Fruit fly (Drosophila melanogaster) whole organism, embryonic: ENCODE results near the gene CG33125.

Experiments
- Abd-B ChIP-seq: fragments of 200-800 bp; sonication (Bioruptor generic); optimal IDR thresholded peaks from 2 replicates; lab custom pipeline; 2018; ENCODE audit warnings: missing biosample characterization, mild to moderate bottlenecking, missing genetic modification characterization, moderate library complexity
- Bgb ChIP-seq: fragments of 200-800 bp; sonication (Bioruptor generic); IDR thresholded peaks from 2 replicates; pipeline ENCODE4 v1.3.6; 2022; ENCODE audit warnings: missing biosample characterization, missing genetic modification characterization; ENCODE audit not compliant: partially characterized antibody
- C15 ChIP-seq: fragments of 200-800 bp; sonication (Bioruptor generic); IDR thresholded peaks from 3 replicates; pipeline ENCODE4 v1.3.6; 2022; ENCODE audit warnings: missing biosample characterization, missing genetic modification characterization
- CG10543 ChIP-seq: fragments of 200-800 bp; sonication (Bioruptor generic); optimal IDR thresholded peaks from 3 replicates; lab custom pipeline; 2017; ENCODE audit warnings: missing biosample characterization, mild to moderate bottlenecking, missing genetic modification characterization, moderate library complexity
- CG11093 ChIP-seq: fragments of 200-800 bp; sonication (Bioruptor generic); IDR thresholded peaks from 3 replicates; pipeline ENCODE4 v1.3.6; 2022; ENCODE audit warnings: missing biosample characterization, missing genetic modification characterization
- CG13624 ChIP-seq: fragments of 200-800 bp; sonication (Bioruptor generic); optimal IDR thresholded peaks from 2 replicates; lab custom pipeline; 2016; ENCODE audit warnings: missing biosample characterization, missing genetic modification characterization
- CG14050 ChIP-seq: fragments of 200-800 bp; sonication (Bioruptor generic); IDR thresholded peaks from 3 replicates; pipeline ENCODE4 v1.3.6; 2022; ENCODE audit warnings: missing biosample characterization, missing genetic modification characterization
- CG15011 ChIP-seq: fragments of 200-800 bp; sonication (Bioruptor generic); optimal IDR thresholded peaks from 3 replicates; lab custom pipeline; 2018; ENCODE audit warnings: missing biosample characterization, mild to moderate bottlenecking, missing genetic modification characterization
- CG1647 ChIP-seq: fragments of 200-800 bp; sonication (Bioruptor generic); optimal IDR thresholded peaks from 3 replicates; lab custom pipeline; 2016; ENCODE audit warnings: missing biosample characterization, missing genetic modification characterization
- CG16779 ChIP-seq: fragments of 200-800 bp; sonication (Bioruptor generic); IDR thresholded peaks from 2 replicates; pipeline ENCODE4 v1.3.6; 2022; ENCODE audit warnings: missing biosample characterization, missing genetic modification characterization
- CG17186 ChIP-seq: fragments of 200-800 bp; sonication (Bioruptor generic); optimal IDR thresholded peaks from 3 replicates; lab custom pipeline; 2017; ENCODE audit warnings: missing biosample characterization, missing genetic modification reagents, missing genetic modification characterization
- CG17359 ChIP-seq: fragments of 200-800 bp; sonication (Bioruptor generic); optimal IDR thresholded peaks from 3 replicates; lab custom pipeline; 2018; ENCODE audit warnings: missing biosample characterization, mild to moderate bottlenecking, missing genetic modification characterization, moderate library complexity
- CG17802 ChIP-seq: fragments of 200-800 bp; sonication (Bioruptor generic); optimal IDR thresholded peaks from 2 replicates; lab custom pipeline; 2018; ENCODE audit warnings: missing biosample characterization, mild to moderate bottlenecking, missing genetic modification characterization, moderate library complexity
- CG34224 ChIP-seq: fragments of 200-800 bp; sonication (Bioruptor generic); IDR thresholded peaks from 3 replicates; pipeline ENCODE4 v1.3.6; 2022; ENCODE audit warnings: missing biosample characterization, missing genetic modification characterization; ENCODE audit not compliant: partially characterized antibody
- CG4820 ChIP-seq: fragments of 200-800 bp; sonication (Bioruptor generic); optimal IDR thresholded peaks from 3 replicates; lab custom pipeline; 2016; ENCODE audit warnings: missing biosample characterization, missing genetic modification characterization
- CG6254 ChIP-seq: fragments of 200-800 bp; sonication (Bioruptor generic); optimal IDR thresholded peaks from 3 replicates; lab custom pipeline; 2017; ENCODE audit warnings: mild to moderate bottlenecking, missing biosample characterization, missing genetic modification reagents, missing genetic modification characterization
- CG8478 ChIP-seq: fragments of >200 bp; optimal IDR thresholded peaks from 2 replicates; lab custom pipeline; 2018
- CG9932 ChIP-seq: fragments of 200-800 bp; sonication (Bioruptor generic); IDR thresholded peaks from 2 replicates; pipeline ENCODE4 v1.3.6; 2022; ENCODE audit warnings: missing biosample characterization, missing genetic modification characterization
- Camta ChIP-seq: fragments of 200-800 bp; sonication (Bioruptor generic); optimal IDR thresholded peaks from 2 replicates; lab custom pipeline; 2016; ENCODE audit warnings: missing biosample characterization, missing genetic modification characterization
- ERR ChIP-seq: fragments of 200-800 bp; sonication (Bioruptor generic); optimal IDR thresholded peaks from 2 replicates; lab custom pipeline; 2016; ENCODE audit warnings: missing biosample characterization, missing genetic modification characterization
- HLH3B ChIP-seq: fragments of 200-800 bp; sonication (Bioruptor generic); IDR thresholded peaks from 2 replicates; pipeline ENCODE4 v1.3.6; 2022; ENCODE audit warnings: missing biosample characterization, missing genetic modification characterization
- Hr3 ChIP-seq: fragments of 200-800 bp; sonication (Bioruptor generic); optimal IDR thresholded peaks from 3 replicates; lab custom pipeline; 2016; ENCODE audit warnings: missing biosample characterization, missing genetic modification characterization
- MTF-1 ChIP-seq: fragments of 200-800 bp; sonication (Bioruptor generic); optimal IDR thresholded peaks from 2 replicates; lab custom pipeline; 2018; ENCODE audit warnings: missing biosample characterization, mild to moderate bottlenecking, missing genetic modification characterization, borderline replicate concordance
- NC2α ChIP-seq: fragments of 200-800 bp; sonication (Bioruptor generic); optimal IDR thresholded peaks from 2 replicates; lab custom pipeline; 2016; ENCODE audit warnings: missing biosample characterization, missing genetic modification characterization
- Sin3A ChIP-seq: fragments of >200 bp; optimal IDR thresholded peaks from 2 replicates; lab custom pipeline; 2018
- Sox100B ChIP-seq: fragments of 200-800 bp; sonication (Bioruptor generic); optimal IDR thresholded peaks from 3 replicates; lab custom pipeline; 2018; ENCODE audit warnings: missing biosample characterization, mild to moderate bottlenecking, missing genetic modification characterization
- ash1 ChIP-seq: fragments of 200-800 bp; sonication (Bioruptor generic); optimal IDR thresholded peaks from 2 replicates; lab custom pipeline; 2018; ENCODE audit warnings: missing biosample characterization, mild to moderate bottlenecking, missing genetic modification characterization
- cg ChIP-seq: fragments of 200-800 bp; sonication (Bioruptor generic); optimal IDR thresholded peaks from 3 replicates; lab custom pipeline; 2019; ENCODE audit warnings: missing biosample characterization, mild to moderate bottlenecking, missing genetic modification characterization, moderate library complexity
- emc ChIP-seq: fragments of 200-800 bp; sonication (Bioruptor generic); optimal IDR thresholded peaks from 2 replicates; lab custom pipeline; 2016; ENCODE audit warnings: missing biosample characterization, missing genetic modification characterization
- gcm ChIP-seq: fragments of 200-800 bp; sonication (Bioruptor generic); optimal IDR thresholded peaks from 2 replicates; lab custom pipeline; 2019; ENCODE audit warnings: missing biosample characterization, mild to moderate bottlenecking, missing genetic modification characterization, moderate library complexity
- lmd ChIP-seq: fragments of 200-800 bp; sonication (Bioruptor generic); IDR thresholded peaks from 2 replicates; pipeline ENCODE4 v1.3.6; 2022; ENCODE audit warnings: missing biosample characterization, missing genetic modification characterization
- mirr ChIP-seq: fragments of 200-800 bp; sonication (Bioruptor generic); optimal IDR thresholded peaks from 3 replicates; lab custom pipeline; 2018; ENCODE audit warnings: missing biosample characterization, mild to moderate bottlenecking, missing genetic modification characterization
- ranshi ChIP-seq: fragments of 200-800 bp; sonication (Bioruptor generic); IDR thresholded peaks from 2 replicates; pipeline ENCODE4 v1.3.6; 2022; ENCODE audit warnings: missing biosample characterization, missing genetic modification characterization
- slou ChIP-seq: fragments of 200-800 bp; sonication (Bioruptor generic); optimal IDR thresholded peaks from 3 replicates; lab custom pipeline; 2016; ENCODE audit warnings: missing biosample characterization, missing genetic modification characterization
- tgo ChIP-seq: fragments of 200-800 bp; sonication (Bioruptor generic); IDR thresholded peaks from 3 replicates; pipeline ENCODE4 v1.3.6; 2022; ENCODE audit warnings: missing biosample characterization, missing genetic modification characterization

The CG33125 gene

dm6 chr2L:2669523-2669922 is 17.3 kb upstream of the CG33125 start, which contains the start of gene Gr23a:
Gene Gr23a, plus strand, starts transcription at chr2L:2669823.
- TF ChIP-seq lmd (GFP tag; lab: Robert Waterston, UW), result no peak
- no peak for TF ChIP-seq CG6254 (GFP tag; lab: Kevin White, UChicago)
- TF ChIP-seq ERR, result no peak
- no peak for TF ChIP-seq CG4820
- no peak for TF ChIP-seq ash1 (GFP tag; lab: Kevin White, UChicago)
- TF ChIP-seq CG13624, result no peak
- TF ChIP-seq CG17802 (tag; lab: Kevin White, UChicago), result no peak
- no peak for TF ChIP-seq Camta
- no peak for TF ChIP-seq gcm (GFP tag; lab: Kevin White, UChicago)
- TF ChIP-seq CG10543 (GFP tag; lab: Kevin White, UChicago), result no peak
- TF ChIP-seq CG17359 (tag; lab: Kevin White, UChicago), result no peak
- TF ChIP-seq MTF-1 (GFP tag; lab: Kevin White, UChicago), result no peak

DNA sequence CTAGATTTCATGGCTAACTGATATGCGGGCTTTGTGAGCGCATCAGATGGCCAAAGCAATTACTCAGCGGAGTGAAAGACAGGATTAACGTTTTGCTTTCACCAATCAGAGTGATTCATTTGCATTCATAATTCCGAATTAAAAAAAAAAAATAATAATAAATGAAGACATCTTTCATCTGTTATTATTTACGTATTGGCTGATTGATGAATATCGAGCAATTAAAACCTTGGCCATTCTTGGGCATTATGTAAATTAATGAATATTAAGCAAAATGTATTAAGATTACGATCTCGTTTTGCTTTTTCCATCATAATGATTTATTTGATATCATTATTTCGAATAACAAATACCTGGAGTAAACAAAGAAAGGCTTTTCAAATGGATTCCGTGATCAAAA is 12.5 kb upstream of the CG33125 start, which contains the start of gene Trf4:
TSS of gene Trf4 (plus strand) at position 301 of the 400 bp plus-strand sequence.
- no peak for TF ChIP-seq HLH3B
- no peak for TF ChIP-seq Abd-B
- no peak for TF ChIP-seq CG16779 (GFP tag; lab: Robert Waterston, UW)
- no peak for TF ChIP-seq CG17359 (tag; lab: Kevin White, UChicago)
- TF ChIP-seq emc (GFP tag; lab: Kevin White, UChicago), result no peak
- TF ChIP-seq slou (GFP tag; lab: Kevin White, UChicago), result no peak
- TF ChIP-seq CG8478 (lab: Kevin White, UChicago), result no peak
- TF ChIP-seq Hr3, result no peak
- TF ChIP-seq C15 (GFP tag; lab: Robert Waterston, UW), result no peak
- no peak for TF ChIP-seq Bgb (GFP tag; lab: Robert Waterston, UW)
- TF ChIP-seq CG14050 (GFP tag; lab: Robert Waterston, UW), result no peak
- no peak for TF ChIP-seq CG34224 (GFP tag; lab: Robert Waterston, UW)
- TF ChIP-seq tgo (GFP tag; lab: Robert Waterston, UW), result no peak
- no peak for TF ChIP-seq mirr (GFP tag; lab: Kevin White, UChicago)
- TF ChIP-seq Sin3A (lab: Kevin White, UChicago), result no peak
- no peak for TF ChIP-seq CG17802 (tag; lab: Kevin White, UChicago)
- TF ChIP-seq CG17186 (GFP tag; lab: Kevin White, UChicago), result no peak

dm6 chr2L:2655094-2655493 is 2.9 kb upstream of the CG33125 start, which contains the start of gene Prosbeta4R2:
Gene Prosbeta4R2, plus strand, starts transcription at chr2L:2655394.
- TF ChIP-seq CG15011 (GFP tag; lab: Kevin White, UChicago) (no peak), CG9932 (GFP tag; lab: Robert Waterston, UW) (0 out of 2 replicates have a peak, but pooled peaks have one; percentile 23), CG1647 (GFP tag; lab: Kevin White, UChicago) (no peak), CG11093 (GFP tag; lab: Robert Waterston, UW) (0 out of 3 replicates have a peak, but pooled peaks have one; percentile 11)

dm6 chr2L:2653749-2654148 is 1.5 kb upstream of the CG33125 start, which contains the start of gene Or23a:
Gene Or23a, plus strand, starts transcription at chr2L:2654049.
- TF ChIP-seq ranshi (GFP tag; lab: Robert Waterston, UW), result no peak

- no peak for TF ChIP-seq cg (GFP tag; lab: Kevin White, UChicago)
- TF ChIP-seq NC2α, result no peak
- no peak for TF ChIP-seq Sox100B (GFP tag; lab: Kevin White, UChicago)
- TF ChIP-seq C15 (GFP tag; lab: Robert Waterston, UW), result no peak
Measured at dm6 chr2L:2652746-2653145, 532 bp upstream of the CG33125 start, which contains the start of gene Prosbeta4R1. Gene Prosbeta4R1, plus strand, starts transcription at chr2L:2653046.
